Worm (Caenorhabditis elegans) whole organism, L4 larva: ENCODE results near the gene T26H8.5.

Experiments
- F10B5.3 ChIP-seq: sonication (generic microtip); optimal IDR thresholded peaks from 2 replicates; lab custom pipeline; 2016; ENCODE audit warnings: mild to moderate bottlenecking, missing genetic modification characterization, missing compliant biosample characterization
- attf-4 ChIP-seq: sonication (generic microtip); optimal IDR thresholded peaks from 3 replicates; lab custom pipeline; 2017; ENCODE audit warnings: missing biosample characterization, missing genetic modification characterization
- ceh-20 ChIP-seq: fragments of 200-800 bp; sonication (Bioruptor generic); IDR thresholded peaks from 2 replicates; pipeline ENCODE4 v1.3.6; 2022; ENCODE audit warnings: missing genetic modification reagents, missing genetic modification characterization, missing compliant biosample characterization
- fos-1 ChIP-seq: fragments of 150-350 bp; optimal IDR thresholded peaks from 2 replicates; lab custom pipeline; 2014; ENCODE audit warnings: missing biosample characterization, missing genetic modification characterization
- lsy-2 ChIP-seq, 2 experiments: fragments of 150-350 bp in 1 of 2; sonication (generic microtip) in 1 of 2; optimal IDR thresholded peaks; 2 replicates each; lab custom pipeline; 2014 to 2017; ENCODE audit warnings: missing biosample characterization in 2 of 2, missing genetic modification characterization in 2 of 2
- nhr-237 ChIP-seq: sonication (generic microtip); optimal IDR thresholded peaks from 2 replicates; lab custom pipeline; 2017; ENCODE audit warnings: missing biosample characterization, missing genetic modification characterization
- pha-4 ChIP-seq, 2 experiments: fragments of 150-350 bp in 1 of 2; fragments of 200-800 bp in 1 of 2; sonication (Bioruptor generic) in 1 of 2; IDR thresholded peaks in 1 of 2; optimal IDR thresholded peaks in 1 of 2; 2 replicates each; pipeline versions ENCODE4 v1.3.6 to Lab custom; 2014 to 2022; ENCODE audit warnings: missing genetic modification characterization in 2 of 2, missing genetic modification reagents in 2 of 2, missing biosample characterization in 1 of 2, missing compliant biosample characterization in 1 of 2
- snpc-4 ChIP-seq: fragments of 150-350 bp; optimal IDR thresholded peaks from 2 replicates; lab custom pipeline; 2014; ENCODE audit warnings: missing biosample characterization, missing genetic modification characterization

- TF ChIP-seq ceh-20 = no peak
- TF ChIP-seq fos-1 (tag; lab: Kevin White, UChicago) = no peak
- TF ChIP-seq lsy-2 (tag; optimal IDR thresholded peaks at IDR 0.05; lab: Kevin White, UChicago) = no peak
- TF ChIP-seq attf-4 = no peak
- no peak for TF ChIP-seq F10B5.3
- TF ChIP-seq snpc-4 (tag; lab: Kevin White, UChicago) = no peak
- TF ChIP-seq pha-4 (GFP tag; IDR thresholded peaks at IDR 0.05; lab: Robert Waterston, UW) = no peak
- no peak for TF ChIP-seq pha-4 (tag; optimal IDR thresholded peaks at IDR 0.05; lab: Kevin White, UChicago)
- no peak for TF ChIP-seq nhr-237 (tag; lab: Kevin White, UChicago)
These were observed 47.0 kb upstream of the T26H8.5 start, which contains the start of gene srx-58 for ce11 chrV:15352376-15352775.
